Worm (Caenorhabditis elegans): Measurements from ENCODE around the gene sss-1.

DNA sequence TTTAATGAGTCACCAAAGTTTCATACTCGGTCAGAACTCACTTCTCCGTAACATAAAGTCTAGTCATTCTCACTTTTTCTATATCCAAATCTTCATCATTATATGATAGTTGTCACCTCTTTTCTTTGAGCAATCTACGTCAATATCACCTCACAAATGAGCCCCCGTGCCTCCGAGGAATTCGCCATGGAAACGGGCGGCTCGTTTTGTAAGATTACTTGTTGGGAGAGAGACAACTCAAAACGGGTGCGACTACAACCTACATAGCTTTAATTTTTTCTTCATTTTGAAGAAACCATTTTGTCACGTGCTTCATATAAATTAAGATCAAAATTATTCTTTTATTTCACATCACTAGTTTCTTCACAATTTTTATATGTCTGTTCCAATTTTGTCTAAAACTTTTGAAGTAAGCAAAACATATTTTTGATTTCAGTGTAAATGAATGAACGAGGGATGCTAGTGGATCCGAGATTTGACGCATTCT, 14.6 kb downstream of the sss-1 start, which contains the start of gene nhr-4:
- TF ChIP-seq ceh-40 (GFP tag; IDR thresholded peaks at IDR 0.05) (no peak), snpc-4 (GFP tag; optimal IDR thresholded peaks at IDR 0.05) (no peak), snpc-4 (tag; optimal IDR thresholded peaks at IDR 0.05) (no peak), dox-1 (GFP tag; IDR thresholded peaks at IDR 0.05) (no peak), sptf-2 (GFP tag; optimal IDR thresholded peaks at IDR 0.05) (no peak), nhr-80 (tag; optimal IDR thresholded peaks at IDR 0.05) (no peak), ceh-27 (GFP tag; optimal IDR thresholded peaks at IDR 0.05) (no peak), ztf-25 (GFP tag; IDR thresholded peaks at IDR 0.05) (no peak)

Data from whole organism, young adult.